Worm (Caenorhabditis elegans) whole organism, young adult: ENCODE measurements around the gene srh-19.

ENCODE experiments used
- B0035.1 ChIP-seq: sonication (generic microtip); optimal IDR thresholded peaks from 2 replicates; lab custom pipeline; 2016; ENCODE audit warnings: missing genetic modification characterization, mild to moderate bottlenecking, missing compliant biosample characterization, missing genotype, missing genetic modification reagents
- C06A6.2 ChIP-seq: fragments of 200-800 bp; sonication (Bioruptor generic); conservative IDR thresholded peaks from 2 replicates; pipeline ENCODE4 v1.3.6; 2022; ENCODE audit warnings: missing genetic modification characterization, missing compliant biosample characterization
- C17E4.6 ChIP-seq: fragments of 200-800 bp; sonication (Bioruptor generic); IDR thresholded peaks from 2 replicates; pipeline ENCODE4 v1.3.6; 2022; ENCODE audit warnings: missing genetic modification reagents, missing genetic modification characterization, missing compliant biosample characterization
- F22D6.2 ChIP-seq: sonication (generic microtip); optimal IDR thresholded peaks from 2 replicates; lab custom pipeline; 2016; ENCODE audit warnings: mild to moderate bottlenecking, missing genetic modification characterization, missing compliant biosample characterization
- F37B4.10 ChIP-seq: fragments of 200-800 bp; sonication (Bioruptor generic); IDR thresholded peaks from 2 replicates; pipeline ENCODE4 v1.3.6; 2022; ENCODE audit warnings: missing genetic modification characterization, missing compliant biosample characterization
- F39B2.1 ChIP-seq: fragments of 200-800 bp; sonication (Bioruptor generic); IDR thresholded peaks from 2 replicates; pipeline ENCODE4 v1.3.6; 2022; ENCODE audit warnings: missing genetic modification reagents, missing genetic modification characterization, missing compliant biosample characterization
- F49E8.2 ChIP-seq: sonication (generic microtip); optimal IDR thresholded peaks from 3 replicates; lab custom pipeline; 2017; ENCODE audit warnings: missing genetic modification characterization, mild to moderate bottlenecking, missing compliant biosample characterization, antibody characterized with exemption, moderate library complexity; ENCODE audit not compliant: insufficient read depth
- K12H6.12 ChIP-seq: fragments of 200-800 bp; sonication (Bioruptor generic); optimal IDR thresholded peaks from 2 replicates; lab custom pipeline; 2018; ENCODE audit warnings: mild to moderate bottlenecking, missing genetic modification characterization, missing compliant biosample characterization
- T07F8.4 ChIP-seq: sonication (generic microtip); optimal IDR thresholded peaks from 2 replicates; lab custom pipeline; 2016; ENCODE audit warnings: mild to moderate bottlenecking, missing genetic modification characterization, moderate library complexity, missing compliant biosample characterization
- T26A5.8 ChIP-seq: sonication (generic microtip); optimal IDR thresholded peaks from 2 replicates; lab custom pipeline; 2016; ENCODE audit warnings: missing genetic modification characterization, missing compliant biosample characterization
- Y53G8AR.9 ChIP-seq: fragments of 200-800 bp; sonication (Bioruptor generic); conservative IDR thresholded peaks from 2 replicates; pipeline ENCODE4 v1.3.6; 2022; ENCODE audit warnings: missing genetic modification reagents, missing genetic modification characterization, missing compliant biosample characterization
- Y67H2A.10 ChIP-seq: fragments of 200-800 bp; sonication (Bioruptor generic); conservative IDR thresholded peaks from 2 replicates; pipeline ENCODE4 v1.3.6; 2022; ENCODE audit warnings: missing genetic modification reagents, missing genetic modification characterization, missing compliant biosample characterization
- Y95B8A.8 ChIP-seq: fragments of 200-800 bp; sonication (Bioruptor generic); IDR thresholded peaks from 2 replicates; pipeline ENCODE4 v1.3.6; 2022; ENCODE audit warnings: missing genetic modification reagents, missing genetic modification characterization, missing compliant biosample characterization
- athp-1 ChIP-seq: sonication (generic microtip); optimal IDR thresholded peaks from 2 replicates; lab custom pipeline; 2017; ENCODE audit warnings: mild to moderate bottlenecking, missing genetic modification characterization, missing compliant biosample characterization
- attf-3 ChIP-seq: fragments of 200-800 bp; sonication (Bioruptor generic); conservative IDR thresholded peaks from 2 replicates; pipeline ENCODE4 v1.3.6; 2022; ENCODE audit warnings: missing genetic modification reagents, missing genetic modification characterization, missing compliant biosample characterization
- attf-6 ChIP-seq: fragments of 200-800 bp; sonication (Bioruptor generic); IDR thresholded peaks from 2 replicates; pipeline ENCODE4 v1.3.6; 2022; ENCODE audit warnings: missing genetic modification reagents, missing genetic modification characterization, missing compliant biosample characterization
- bed-2 ChIP-seq: fragments of 200-800 bp; sonication (Bioruptor generic); IDR thresholded peaks from 2 replicates; pipeline ENCODE4 v1.3.6; 2022; ENCODE audit warnings: missing genetic modification reagents, missing genetic modification characterization, missing compliant biosample characterization
- ccch-3 ChIP-seq: fragments of 200-800 bp; sonication (Bioruptor generic); optimal IDR thresholded peaks from 2 replicates; lab custom pipeline; 2018; ENCODE audit warnings: mild to moderate bottlenecking, missing genetic modification characterization, missing compliant biosample characterization
- ceh-100 ChIP-seq: fragments of 200-800 bp; sonication (Bioruptor generic); IDR thresholded peaks from 2 replicates; pipeline ENCODE4 v1.3.6; 2022; ENCODE audit warnings: missing genetic modification reagents, missing genetic modification characterization, missing compliant biosample characterization
- chd-7 ChIP-seq: sonication (generic microtip); optimal IDR thresholded peaks from 2 replicates; lab custom pipeline; 2016; ENCODE audit warnings: mild to moderate bottlenecking, missing genetic modification characterization, moderate library complexity, missing compliant biosample characterization
- die-1 ChIP-seq: sonication (generic microtip); optimal IDR thresholded peaks from 2 replicates; lab custom pipeline; 2016; ENCODE audit warnings: missing genotype, mild to moderate bottlenecking, missing genetic modification characterization, missing compliant biosample characterization
- dpl-1 ChIP-seq: fragments of 150-350 bp; optimal IDR thresholded peaks from 2 replicates; lab custom pipeline; 2014; ENCODE audit warnings: missing biosample characterization, missing genetic modification reagents, missing genetic modification characterization
- egl-18 ChIP-seq: fragments of 200-800 bp; sonication (Bioruptor generic); IDR thresholded peaks from 2 replicates; pipeline ENCODE4 v1.3.6; 2022; ENCODE audit warnings: missing genetic modification reagents, missing genetic modification characterization, missing compliant biosample characterization
- ekl-4 ChIP-seq: fragments of 200-800 bp; sonication (Bioruptor generic); IDR thresholded peaks from 2 replicates; pipeline ENCODE4 v1.3.6; 2022; ENCODE audit warnings: missing genetic modification reagents, missing genetic modification characterization, missing compliant biosample characterization
- fkh-3 ChIP-seq: sonication (generic microtip); optimal IDR thresholded peaks from 2 replicates; lab custom pipeline; 2016; ENCODE audit warnings: mild to moderate bottlenecking, missing genetic modification characterization, missing compliant biosample characterization
- hlh-26 ChIP-seq: fragments of 200-800 bp; sonication (Bioruptor generic); conservative IDR thresholded peaks from 2 replicates; pipeline ENCODE4 v1.3.6; 2022; ENCODE audit warnings: missing genetic modification reagents, missing genetic modification characterization, missing compliant biosample characterization
- lin-35 ChIP-seq, 3 experiments: fragments of 150-350 bp in 2 of 3; sonication (generic microtip) in 1 of 3; optimal IDR thresholded peaks; 2 replicates each; lab custom pipeline; 2014 to 2018; ENCODE audit warnings: missing biosample characterization in 3 of 3, missing genetic modification characterization in 3 of 3, missing genetic modification reagents in 3 of 3
- lin-40 ChIP-seq: sonication (generic microtip); optimal IDR thresholded peaks from 2 replicates; lab custom pipeline; 2016; ENCODE audit warnings: missing genetic modification characterization, mild to moderate bottlenecking, missing compliant biosample characterization, missing genotype, missing genetic modification reagents
- lin-54 ChIP-seq: fragments of 200-800 bp; sonication (Bioruptor generic); optimal IDR thresholded peaks from 2 replicates; lab custom pipeline; 2018; ENCODE audit warnings: mild to moderate bottlenecking, missing genetic modification characterization, missing compliant biosample characterization
- lsl-1 ChIP-seq: fragments of 200-800 bp; sonication (Bioruptor generic); optimal IDR thresholded peaks from 2 replicates; lab custom pipeline; 2018; ENCODE audit warnings: mild to moderate bottlenecking, missing genetic modification characterization, moderate library complexity, missing compliant biosample characterization
- mcd-1 ChIP-seq: fragments of 200-800 bp; sonication (Bioruptor generic); IDR thresholded peaks from 2 replicates; pipeline ENCODE4 v1.3.6; 2022; ENCODE audit warnings: missing genetic modification reagents, missing genetic modification characterization, missing compliant biosample characterization
- nfya-1 ChIP-seq: sonication (generic microtip); optimal IDR thresholded peaks from 2 replicates; lab custom pipeline; 2017; ENCODE audit warnings: antibody characterized with exemption, missing compliant biosample characterization, missing genetic modification characterization, borderline replicate concordance; ENCODE audit not compliant: insufficient read depth
- nfya-2 ChIP-seq: fragments of 200-800 bp; sonication (Bioruptor generic); IDR thresholded peaks from 2 replicates; pipeline ENCODE4 v1.3.6; 2022; ENCODE audit warnings: missing genetic modification reagents, missing genetic modification characterization, missing compliant biosample characterization
- nfyb-1 ChIP-seq: fragments of 200-800 bp; sonication (Bioruptor generic); IDR thresholded peaks from 2 replicates; pipeline ENCODE4 v1.3.6; 2022; ENCODE audit warnings: missing genetic modification reagents, missing genetic modification characterization, missing compliant biosample characterization
- nhr-120 ChIP-seq: fragments of 200-800 bp; sonication (Bioruptor generic); IDR thresholded peaks from 2 replicates; pipeline ENCODE4 v1.3.6; 2022; ENCODE audit warnings: missing genetic modification characterization, missing compliant biosample characterization
- nhr-179 ChIP-seq: sonication (generic microtip); optimal IDR thresholded peaks from 2 replicates; lab custom pipeline; 2016; ENCODE audit warnings: mild to moderate bottlenecking, missing genetic modification characterization, missing compliant biosample characterization
- nhr-27 ChIP-seq: fragments of 200-800 bp; sonication (Bioruptor generic); optimal IDR thresholded peaks from 2 replicates; lab custom pipeline; 2018; ENCODE audit warnings: mild to moderate bottlenecking, missing genetic modification characterization, moderate library complexity, missing compliant biosample characterization
- rec-8 ChIP-seq, 2 experiments: sonication (generic microtip); optimal IDR thresholded peaks; 2 replicates each; lab custom pipeline; 2016; ENCODE audit warnings: mild to moderate bottlenecking in 2 of 2, missing genetic modification characterization in 2 of 2, missing genetic modification reagents in 2 of 2, missing genotype in 2 of 2, missing biosample characterization in 1 of 2, missing compliant biosample characterization in 1 of 2, moderate library complexity in 1 of 2
- rpc-1 ChIP-seq, 2 experiments: fragments of 150-350 bp in 1 of 2; sonication (generic microtip) in 1 of 2; optimal IDR thresholded peaks; 2 replicates each; lab custom pipeline; 2014 to 2018; ENCODE audit warnings: missing biosample characterization in 1 of 2, missing genetic modification characterization in 1 of 2, missing genetic modification reagents in 1 of 2, missing genotype in 1 of 2
- snpc-3.4 ChIP-seq: sonication (generic microtip); optimal IDR thresholded peaks from 2 replicates; lab custom pipeline; 2017; ENCODE audit warnings: missing genetic modification characterization, mild to moderate bottlenecking, missing compliant biosample characterization, antibody characterized with exemption, moderate library complexity, missing genotype, missing genetic modification reagents
- tbp1 ChIP-seq: fragments of 200-800 bp; sonication (Bioruptor generic); optimal IDR thresholded peaks from 2 replicates; lab custom pipeline; 2018; ENCODE audit warnings: mild to moderate bottlenecking, missing genetic modification characterization, missing compliant biosample characterization
- tbx-9 ChIP-seq: sonication (generic microtip); optimal IDR thresholded peaks from 2 replicates; lab custom pipeline; 2016; ENCODE audit warnings: borderline replicate concordance, missing genetic modification characterization, inconsistent platforms, missing compliant biosample characterization
- unc-62 ChIP-seq: fragments of 150-350 bp; optimal IDR thresholded peaks from 2 replicates; lab custom pipeline; 2014; ENCODE audit warnings: missing biosample characterization, missing genetic modification reagents, missing genetic modification characterization
- xnd-1 ChIP-seq: sonication (generic microtip); optimal IDR thresholded peaks from 2 replicates; lab custom pipeline; 2016; ENCODE audit warnings: missing genotype, missing genetic modification reagents, missing genetic modification characterization, missing compliant biosample characterization
- ztf-18 ChIP-seq: sonication (generic microtip); optimal IDR thresholded peaks from 2 replicates; lab custom pipeline; 2016; ENCODE audit warnings: missing genotype, mild to moderate bottlenecking, missing genetic modification characterization, missing compliant biosample characterization
- ztf-22 ChIP-seq: fragments of 200-800 bp; sonication (Bioruptor generic); optimal IDR thresholded peaks from 2 replicates; lab custom pipeline; 2018; ENCODE audit warnings: mild to moderate bottlenecking, missing genetic modification characterization, moderate library complexity, missing compliant biosample characterization
- ztf-26 ChIP-seq: sonication (generic microtip); optimal IDR thresholded peaks from 2 replicates; lab custom pipeline; 2017; ENCODE audit warnings: missing genetic modification characterization, missing compliant biosample characterization
- ztf-28 ChIP-seq: fragments of 200-800 bp; sonication (Bioruptor generic); IDR thresholded peaks from 2 replicates; pipeline ENCODE4 v1.3.6; 2022; ENCODE audit warnings: missing genetic modification reagents, missing genetic modification characterization, missing compliant biosample characterization

The srh-19 gene

DNA sequence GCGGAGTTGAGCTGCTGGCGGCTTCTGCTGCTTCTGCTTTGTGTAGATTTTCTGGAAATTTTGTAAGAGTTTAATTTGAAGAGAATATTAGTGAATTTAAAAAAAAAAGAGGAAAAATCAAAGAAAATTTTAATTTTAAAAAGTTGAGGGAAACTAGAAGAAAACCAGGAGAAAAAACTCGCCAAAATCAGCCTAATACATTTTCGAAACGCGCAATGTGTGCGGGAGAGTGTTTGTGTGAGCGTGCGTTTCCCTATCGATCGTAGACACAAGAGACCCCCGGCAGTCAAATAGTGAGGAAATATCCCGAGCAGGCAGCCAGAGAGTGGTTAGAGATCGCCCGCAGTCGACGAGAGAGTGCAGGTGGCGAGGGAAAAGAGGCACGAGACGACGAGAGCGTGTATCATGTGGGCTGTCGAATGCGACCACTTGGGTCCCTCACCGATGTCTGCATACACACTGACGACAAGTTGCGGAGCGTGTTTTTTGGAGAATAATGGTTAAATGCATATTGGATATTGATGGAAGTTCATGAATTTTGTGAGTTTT is 33.7 kb downstream of the srh-19 start, which contains the start of gene zfp-3 (continued):
- TF ChIP-seq unc-62 = no peak
- no peak for TF ChIP-seq snpc-3.4 (tag; lab: Kevin White, UChicago)
- peak; percentile 91 for TF ChIP-seq ztf-26 (tag; lab: Kevin White, UChicago)
- TF ChIP-seq tbp1 (GFP tag; lab: Kevin White, UChicago) = peak; percentile 67
- peak; percentile 76 for TF ChIP-seq chd-7
- no peak for TF ChIP-seq nfya-1 (tag; lab: Kevin White, UChicago)
- no peak for TF ChIP-seq hlh-26 (GFP tag; lab: Robert Waterston, UW)
- no peak for TF ChIP-seq bed-2
- peak; percentile 39 for TF ChIP-seq ztf-18
- TF ChIP-seq C06A6.2 (GFP tag; lab: Robert Waterston, UW) = peak; percentile 91
- peak; percentile 92 for TF ChIP-seq ekl-4 (GFP tag; lab: Robert Waterston, UW)
- peak; percentile 65 for TF ChIP-seq B0035.1
- no peak for TF ChIP-seq tbx-9
- no peak for TF ChIP-seq fkh-3 (tag; lab: Kevin White, UChicago)
- no peak for TF ChIP-seq egl-18
- TF ChIP-seq Y67H2A.10 (GFP tag; lab: Robert Waterston, UW) = peak; percentile 87
- no peak for TF ChIP-seq T26A5.8 (tag; lab: Kevin White, UChicago)
- no peak for TF ChIP-seq ccch-3 (GFP tag; lab: Kevin White, UChicago)
- no peak for TF ChIP-seq lsl-1 (GFP tag; lab: Kevin White, UChicago)
- peak; percentile 95 for TF ChIP-seq lin-40
- TF ChIP-seq xnd-1 (tag; lab: Kevin White, UChicago) = no peak
- no peak for TF ChIP-seq F49E8.2 (tag; lab: Kevin White, UChicago)
- no peak for TF ChIP-seq C17E4.6 (GFP tag; lab: Robert Waterston, UW)
- no peak for TF ChIP-seq ztf-28 (GFP tag; lab: Robert Waterston, UW)
- no peak for TF ChIP-seq nhr-179 (tag; lab: Kevin White, UChicago)
- TF ChIP-seq nfyb-1 (GFP tag; lab: Robert Waterston, UW) = peak; percentile 84
- peak; percentile 65 for TF ChIP-seq lin-54
- no peak for TF ChIP-seq ceh-100 (GFP tag; lab: Robert Waterston, UW)
- peak; percentile 91 for TF ChIP-seq K12H6.12 (tag; lab: Kevin White, UChicago)
- TF ChIP-seq lin-35 (GFP tag; optimal IDR thresholded peaks at IDR 0.05; lab: Kevin White, UChicago) = peak in 1 of 3 experiments; percentile 76
- TF ChIP-seq rec-8 (tag; optimal IDR thresholded peaks at IDR 0.05; lab: Kevin White, UChicago) = no peak
- no peak; the same call in 1 of the 2 replicates for TF ChIP-seq attf-3 (GFP tag; lab: Robert Waterston, UW)
- TF ChIP-seq Y53G8AR.9 (GFP tag; lab: Robert Waterston, UW) = peak; percentile 77; the same call in 1 of the 2 replicates
- no peak for TF ChIP-seq Y95B8A.8
- peak; percentile 20 for TF ChIP-seq F22D6.2 (tag; lab: Kevin White, UChicago)
- TF ChIP-seq ztf-22 (GFP tag; lab: Kevin White, UChicago) = peak; percentile 61
- TF ChIP-seq nfya-2 (GFP tag; lab: Robert Waterston, UW) = no peak
- TF ChIP-seq T07F8.4 = peak; percentile 18
- TF ChIP-seq F39B2.1 (GFP tag; lab: Robert Waterston, UW) = no peak
- no peak for TF ChIP-seq nhr-27 (tag; lab: Kevin White, UChicago)
- no peak for TF ChIP-seq rpc-1 (optimal IDR thresholded peaks at IDR 0.05; lab: Kevin White, UChicago)
- TF ChIP-seq rpc-1 (tag; optimal IDR thresholded peaks at IDR 0.05; lab: Kevin White, UChicago) = no peak
- no peak for TF ChIP-seq dpl-1 (GFP tag; lab: Kevin White, UChicago)
- TF ChIP-seq athp-1 (tag; lab: Kevin White, UChicago) = peak; percentile 92
- no peak for TF ChIP-seq F37B4.10 (GFP tag; lab: Robert Waterston, UW)
- no peak for TF ChIP-seq nhr-120 (GFP tag; lab: Robert Waterston, UW)
- no peak for TF ChIP-seq attf-6
- peak; percentile 11 for TF ChIP-seq die-1 (tag; lab: Kevin White, UChicago)
- peak; percentile 84 for TF ChIP-seq mcd-1
